Worm (Caenorhabditis elegans) whole organism, L3 larva: ENCODE data around the gene cest-13.

ENCODE experiments used
- ZK546.5 ChIP-seq: sonication (generic microtip); optimal IDR thresholded peaks from 2 replicates; lab custom pipeline; 2017; ENCODE audit warnings: missing biosample characterization, missing genetic modification characterization
- aly-2 ChIP-seq: fragments of 150-350 bp; optimal IDR thresholded peaks from 2 replicates; lab custom pipeline; 2014; ENCODE audit warnings: missing biosample characterization, missing genetic modification characterization
- elt-2 ChIP-seq: sonication (generic microtip); optimal IDR thresholded peaks from 2 replicates; lab custom pipeline; 2016; ENCODE audit warnings: missing genetic modification reagents, mild to moderate bottlenecking, missing genetic modification characterization, missing compliant biosample characterization
- elt-3 ChIP-seq, 3 experiments: fragments of 150-350 bp in 1 of 3; sonication (generic microtip) in 2 of 3; optimal IDR thresholded peaks; 2 replicates in 2 of 3; 4 replicates in 1 of 3; lab custom pipeline; 2014 to 2017; ENCODE audit warnings: missing biosample characterization in 3 of 3, missing genetic modification characterization in 3 of 3
- fkh-10 ChIP-seq: sonication (generic microtip); optimal IDR thresholded peaks from 2 replicates; lab custom pipeline; 2017; ENCODE audit warnings: missing biosample characterization, missing genetic modification reagents, missing genetic modification characterization
- fkh-2 ChIP-seq: fragments of 150-350 bp; optimal IDR thresholded peaks from 2 replicates; lab custom pipeline; 2014; ENCODE audit warnings: missing biosample characterization, missing genetic modification reagents, missing genetic modification characterization
- nhr-237 ChIP-seq: fragments of 150-350 bp; optimal IDR thresholded peaks from 2 replicates; lab custom pipeline; 2014; ENCODE audit warnings: missing biosample characterization, missing genetic modification characterization
- pha-4 ChIP-seq: fragments of 150-350 bp; optimal IDR thresholded peaks from 2 replicates; lab custom pipeline; 2014; ENCODE audit warnings: missing biosample characterization, missing genetic modification reagents, missing genetic modification characterization
- tbx-2 ChIP-seq: sonication (generic microtip); optimal IDR thresholded peaks from 2 replicates; lab custom pipeline; 2016; ENCODE audit warnings: mild to moderate bottlenecking, missing genetic modification characterization, missing compliant biosample characterization
- ztf-11 ChIP-seq: fragments of 150-350 bp; optimal IDR thresholded peaks from 2 replicates; lab custom pipeline; 2014; ENCODE audit warnings: missing biosample characterization, missing genetic modification characterization

- TF ChIP-seq aly-2 (tag; lab: Kevin White, UChicago) (no peak), tbx-2 (no peak), ztf-11 (tag; lab: Kevin White, UChicago) (no peak), elt-3 (tag; optimal IDR thresholded peaks at IDR 0.05; lab: Kevin White, UChicago) (no peak), elt-2 (tag; lab: Kevin White, UChicago) (no peak), pha-4 (tag; lab: Kevin White, UChicago) (no peak), fkh-10 (GFP tag; lab: Kevin White, UChicago) (no peak), ZK546.5 (no peak), fkh-2 (no peak), nhr-237 (tag; lab: Kevin White, UChicago) (no peak)
These were observed 33.5 kb downstream of the cest-13 start, which contains the start of gene ZK1086.2 for ce11 chrX:13793525-13793924.
